Worm (Caenorhabditis elegans) whole organism, young adult: ENCODE results near the gene F13E9.12.

ENCODE experiments used
- F52B5.7 ChIP-seq: sonication (generic microtip); optimal IDR thresholded peaks from 2 replicates; lab custom pipeline; 2016; ENCODE audit warnings: mild to moderate bottlenecking, missing genetic modification characterization, missing compliant biosample characterization
- Y67H2A.10 ChIP-seq: fragments of 200-800 bp; sonication (Bioruptor generic); conservative IDR thresholded peaks from 2 replicates; pipeline ENCODE4 v1.3.6; 2022; ENCODE audit warnings: missing genetic modification reagents, missing genetic modification characterization, missing compliant biosample characterization
- attf-6 ChIP-seq: fragments of 200-800 bp; sonication (Bioruptor generic); IDR thresholded peaks from 2 replicates; pipeline ENCODE4 v1.3.6; 2022; ENCODE audit warnings: missing genetic modification reagents, missing genetic modification characterization, missing compliant biosample characterization
- chd-7 ChIP-seq: sonication (generic microtip); optimal IDR thresholded peaks from 2 replicates; lab custom pipeline; 2016; ENCODE audit warnings: mild to moderate bottlenecking, missing genetic modification characterization, moderate library complexity, missing compliant biosample characterization
- pha-4 ChIP-seq: fragments of 150-350 bp; sonication (generic microtip); optimal IDR thresholded peaks from 2 replicates; lab custom pipeline; 2014; ENCODE audit warnings: missing biosample characterization, missing genetic modification reagents, missing genetic modification characterization
- rec-8 ChIP-seq, 2 experiments: sonication (generic microtip); optimal IDR thresholded peaks; 2 replicates each; lab custom pipeline; 2016; ENCODE audit warnings: mild to moderate bottlenecking in 2 of 2, missing genetic modification characterization in 2 of 2, missing genetic modification reagents in 2 of 2, missing genotype in 2 of 2, missing biosample characterization in 1 of 2, missing compliant biosample characterization in 1 of 2, moderate library complexity in 1 of 2
- tbp1 ChIP-seq: fragments of 200-800 bp; sonication (Bioruptor generic); optimal IDR thresholded peaks from 2 replicates; lab custom pipeline; 2018; ENCODE audit warnings: mild to moderate bottlenecking, missing genetic modification characterization, missing compliant biosample characterization

DNA sequence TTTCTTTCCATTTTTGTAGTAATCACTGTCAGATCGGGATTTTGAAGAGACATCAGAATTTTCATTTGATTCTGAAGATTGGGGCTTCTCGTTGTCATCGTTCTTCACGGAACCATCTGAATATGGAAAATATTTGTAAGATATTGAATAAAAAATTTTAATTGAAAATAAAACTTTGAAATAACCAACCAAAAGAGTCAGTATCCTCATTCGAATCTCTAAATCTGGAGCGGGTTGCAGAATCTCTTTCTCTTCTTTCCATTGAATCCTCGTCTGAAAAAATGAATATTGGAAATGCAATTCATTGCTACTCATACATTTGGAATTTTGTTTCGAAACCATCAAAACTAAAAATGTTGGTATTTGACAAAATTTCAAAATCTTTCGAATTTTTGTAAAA lies 23.7 kb upstream of the F13E9.12 start:
- no peak for TF ChIP-seq chd-7
- TF ChIP-seq rec-8 (tag; optimal IDR thresholded peaks at IDR 0.05; lab: Kevin White, UChicago): no peak
- no peak for TF ChIP-seq attf-6 (GFP tag; lab: Robert Waterston, UW)
- TF ChIP-seq pha-4: no peak
- TF ChIP-seq Y67H2A.10 (GFP tag; lab: Robert Waterston, UW): no peak
- TF ChIP-seq tbp1: no peak
- no peak for TF ChIP-seq F52B5.7
